Worm (Caenorhabditis elegans): ENCODE results near the gene ZC404.2.

The ZC404.2 gene

DNA sequence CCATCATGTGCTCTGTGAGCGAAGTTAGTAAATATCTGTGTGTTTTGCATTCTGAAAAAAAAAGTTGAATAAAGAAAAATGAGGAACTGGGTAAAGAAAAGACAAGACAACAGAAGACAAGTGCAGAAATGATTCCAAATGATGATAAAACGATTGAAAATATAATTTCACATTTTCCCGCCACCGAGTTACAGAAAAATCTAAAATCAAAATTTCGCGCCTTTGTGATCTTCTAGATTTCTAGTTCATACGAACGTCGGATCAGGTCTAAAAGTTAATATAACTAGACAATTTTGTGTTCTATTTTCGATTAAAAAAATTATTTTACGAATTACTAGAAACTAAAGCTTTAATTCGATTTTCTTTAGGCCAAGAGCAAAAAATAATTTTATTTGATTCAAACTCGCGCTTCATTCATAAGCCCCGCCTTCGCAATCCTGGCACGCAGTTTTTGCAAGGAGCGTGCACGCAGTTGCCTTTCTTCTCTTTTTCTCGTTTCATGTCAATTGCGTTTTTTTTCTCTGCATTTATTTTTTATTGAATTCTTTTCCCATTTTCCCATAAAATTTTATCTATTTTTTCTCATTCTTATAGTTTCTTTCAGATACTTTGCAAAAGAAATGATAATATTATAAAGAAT lies 2.8 kb upstream of the ZC404.2 start, which contains the start of the genes spn-4 and spe-39 (continued):
- TF ChIP-seq Y53F4B.3 (GFP tag; IDR thresholded peaks at IDR 0.05) (no peak), cebp-1 (GFP tag; IDR thresholded peaks at IDR 0.05) (no peak), cebp-1 (tag; optimal IDR thresholded peaks at IDR 0.05) (peak; percentile 60), ztf-3 (GFP tag; optimal IDR thresholded peaks at IDR 0.05) (no peak), tlf-1 (GFP tag; optimal IDR thresholded peaks at IDR 0.05) (peak; percentile 92), nhr-80 (tag; optimal IDR thresholded peaks at IDR 0.05) (peak; percentile 8), gei-17 (GFP tag; optimal IDR thresholded peaks at IDR 0.05) (no peak), nfya-1 (tag; optimal IDR thresholded peaks at IDR 0.05; ENCODE audit: borderline replicate concordance, insufficient read depth) (no peak), snpc-1.3 (tag; optimal IDR thresholded peaks at IDR 0.05; ENCODE audit: insufficient read depth) (peak; percentile 27), B0019.2 (GFP tag; conservative IDR thresholded peaks at IDR 0.05) (peak; percentile 72), madf-8 (GFP tag; conservative IDR thresholded peaks at IDR 0.05) (peak; percentile 96), ztf-28 (GFP tag; IDR thresholded peaks at IDR 0.05) (no peak), nhr-90 (tag; optimal IDR thresholded peaks at IDR 0.05) (no peak), let-526 (GFP tag; IDR thresholded peaks at IDR 0.05) (no peak), ceh-100 (GFP tag; IDR thresholded peaks at IDR 0.05) (peak; percentile 55; the same call in 1 of the 2 replicates), lir-1 (GFP tag; conservative IDR thresholded peaks at IDR 0.05) (peak; percentile 43; the same call in 1 of the 2 replicates), xnd-1 (tag; optimal IDR thresholded peaks at IDR 0.05) (peak; percentile 96), ZK185.1 (tag; optimal IDR thresholded peaks at IDR 0.05; ENCODE audit: poor library complexity, severe bottlenecking) (peak; percentile 78), F33H1.4 (GFP tag; IDR thresholded peaks at IDR 0.05) (peak; percentile 72), lin-54 (GFP tag; optimal IDR thresholded peaks at IDR 0.05) (peak; percentile 89), F55B11.4 (tag; optimal IDR thresholded peaks at IDR 0.05; ENCODE audit: borderline replicate concordance, insufficient read depth) (no peak), madf-6 (GFP tag; IDR thresholded peaks at IDR 0.05) (peak; percentile 97), lsl-1 (GFP tag; optimal IDR thresholded peaks at IDR 0.05) (peak; percentile 77), F57C9.4 (tag; optimal IDR thresholded peaks at IDR 0.05) (no peak), snpc-3.4 (tag; optimal IDR thresholded peaks at IDR 0.05) (peak; percentile 89), mel-28 (tag; optimal IDR thresholded peaks at IDR 0.05; ENCODE audit: borderline replicate concordance) (no peak), snpc-4 (GFP tag; optimal IDR thresholded peaks at IDR 0.05) (no peak), snpc-4 (tag; optimal IDR thresholded peaks at IDR 0.05) (peak in 2 of 4 experiments; percentile 50 to 55), athp-1 (tag; optimal IDR thresholded peaks at IDR 0.05) (no peak), Y79H2A.3 (GFP tag; conservative IDR thresholded peaks at IDR 0.05) (peak; percentile 61), hmg-1.2 (GFP tag; IDR thresholded peaks at IDR 0.05) (peak; percentile 47), K11D2.4 (GFP tag; IDR thresholded peaks at IDR 0.05) (0 out of 2 replicates have a peak, but pooled peaks have one; percentile 36), mcd-1 (GFP tag; IDR thresholded peaks at IDR 0.05) (peak; percentile 72), rcor-1 (GFP tag; IDR thresholded peaks at IDR 0.05) (0 out of 2 replicates have a peak, but pooled peaks have one; percentile 49), nfyb-1 (GFP tag; IDR thresholded peaks at IDR 0.05) (0 out of 2 replicates have a peak, but pooled peaks have one; percentile 41), hmg-20 (GFP tag; IDR thresholded peaks at IDR 0.05) (0 out of 2 replicates have a peak, but pooled peaks have one; percentile 18), ekl-4 (GFP tag; IDR thresholded peaks at IDR 0.05) (peak; percentile 65), dpl-1 (GFP tag; optimal IDR thresholded peaks at IDR 0.05) (peak; percentile 81), madf-3 (GFP tag; IDR thresholded peaks at IDR 0.05) (peak; percentile 28; the same call in 1 of the 2 replicates), Y95B8A.8 (GFP tag; IDR thresholded peaks at IDR 0.05) (0 out of 2 replicates have a peak, but pooled peaks have one; percentile 14), chd-7 (tag; optimal IDR thresholded peaks at IDR 0.05) (no peak), rpc-1 (optimal IDR thresholded peaks at IDR 0.05) (peak; percentile 48), rpc-1 (tag; optimal IDR thresholded peaks at IDR 0.05) (no peak)

Measured in whole organism, young adult.